Fruit fly (Drosophila melanogaster): ENCODE results near the gene Nrt.

Gene Nrt

DNA sequence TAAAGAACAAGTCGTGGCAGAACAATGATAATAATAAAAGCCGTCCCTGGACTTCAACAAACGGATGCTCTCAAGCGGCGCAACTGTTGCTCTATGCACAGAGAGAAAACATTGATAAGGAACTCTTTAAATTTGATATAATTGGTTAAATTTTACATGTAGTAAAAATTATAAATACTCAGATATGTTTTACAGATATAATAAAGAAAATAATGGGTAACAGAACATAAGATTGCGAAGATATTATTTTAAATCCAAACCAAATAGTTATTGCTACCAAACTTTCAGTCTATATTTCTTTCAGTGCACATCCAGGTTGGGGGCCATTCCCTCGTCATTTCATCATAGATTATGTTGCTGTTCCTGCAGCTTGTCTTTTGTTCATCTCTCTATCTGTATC lies 16.1 kb upstream of the Nrt start (continued):
- no peak for TF ChIP-seq otp (GFP tag; IDR thresholded peaks at IDR 0.05)
- no peak for TF ChIP-seq tup (GFP tag; optimal IDR thresholded peaks at IDR 0.05)
- no peak for TF ChIP-seq nerfin-2 (GFP tag; IDR thresholded peaks at IDR 0.05; ENCODE audit: partially characterized antibody)
- TF ChIP-seq zfh1 (GFP tag; IDR thresholded peaks at IDR 0.05): peak; percentile 50; the same call in 1 of the 3 replicates
- no peak for TF ChIP-seq CG15514 (GFP tag; optimal IDR thresholded peaks at IDR 0.05)
- peak; percentile 22 for TF ChIP-seq CG30403 (GFP tag; optimal IDR thresholded peaks at IDR 0.05)
- TF ChIP-seq zen (tag; optimal IDR thresholded peaks at IDR 0.05): peak; percentile 18
- TF ChIP-seq CG12236 (GFP tag; optimal IDR thresholded peaks at IDR 0.05): no peak
- TF ChIP-seq nmo (GFP tag; optimal IDR thresholded peaks at IDR 0.05): peak; percentile 66
- TF ChIP-seq CG12659 (GFP tag; optimal IDR thresholded peaks at IDR 0.05): no peak
- TF ChIP-seq Ets97D (GFP tag; optimal IDR thresholded peaks at IDR 0.05): no peak
- no peak for TF ChIP-seq CG12942 (GFP tag; optimal IDR thresholded peaks at IDR 0.05)
- no peak for TF ChIP-seq Deaf1 (tag; optimal IDR thresholded peaks at IDR 0.05)
- TF ChIP-seq nerfin-1 (tag; optimal IDR thresholded peaks at IDR 0.05): peak; percentile 44
- TF ChIP-seq br (optimal IDR thresholded peaks at IDR 0.05): no peak
- no peak for TF ChIP-seq gce (GFP tag; IDR thresholded peaks at IDR 0.05)
- TF ChIP-seq CG14965 (GFP tag; optimal IDR thresholded peaks at IDR 0.05; ENCODE audit: borderline replicate concordance): no peak
- peak; percentile 66 for TF ChIP-seq CG17829 (tag; optimal IDR thresholded peaks at IDR 0.05)
- TF ChIP-seq Jarid2 (GFP tag; optimal IDR thresholded peaks at IDR 0.05): no peak
- no peak for TF ChIP-seq gcm2 (GFP tag; optimal IDR thresholded peaks at IDR 0.05)
- no peak for TF ChIP-seq en (GFP tag; optimal IDR thresholded peaks at IDR 0.05)
- TF ChIP-seq tgo (GFP tag; IDR thresholded peaks at IDR 0.05): no peak
- TF ChIP-seq CG4360 (GFP tag; IDR thresholded peaks at IDR 0.05): no peak
- no peak for TF ChIP-seq pho (GFP tag; optimal IDR thresholded peaks at IDR 0.05)
- TF ChIP-seq CoRest (tag; optimal IDR thresholded peaks at IDR 0.05): peak; percentile 6
- peak; percentile 66 for TF ChIP-seq dmrt11E (tag; optimal IDR thresholded peaks at IDR 0.05)
- TF ChIP-seq gsb-n (tag; optimal IDR thresholded peaks at IDR 0.05): peak; percentile 44
- TF ChIP-seq CG10462 (GFP tag; optimal IDR thresholded peaks at IDR 0.05): no peak
- no peak for TF ChIP-seq ara (GFP tag; IDR thresholded peaks at IDR 0.05)
- no peak for TF ChIP-seq CHES-1-like (GFP tag; optimal IDR thresholded peaks at IDR 0.05)
- TF ChIP-seq psq (GFP tag; optimal IDR thresholded peaks at IDR 0.05): no peak
- peak; percentile 75 for TF ChIP-seq phol (tag; optimal IDR thresholded peaks at IDR 0.05)
- TF ChIP-seq nau (GFP tag; optimal IDR thresholded peaks at IDR 0.05): no peak
- no peak for TF ChIP-seq crol (GFP tag; IDR thresholded peaks at IDR 0.05)
- peak; percentile 59 for TF ChIP-seq D19A (tag; optimal IDR thresholded peaks at IDR 0.05)
- TF ChIP-seq CG1529 (GFP tag; optimal IDR thresholded peaks at IDR 0.05): no peak
- TF ChIP-seq CG10209 (GFP tag; optimal IDR thresholded peaks at IDR 0.05): no peak
- peak; percentile 3 for TF ChIP-seq CG8359 (GFP tag; optimal IDR thresholded peaks at IDR 0.05; ENCODE audit: borderline replicate concordance)
- TF ChIP-seq CG1792 (GFP tag; optimal IDR thresholded peaks at IDR 0.05): no peak
- no peak for TF ChIP-seq CG16863 (GFP tag; optimal IDR thresholded peaks at IDR 0.05)
- no peak for TF ChIP-seq sens-2 (GFP tag; IDR thresholded peaks at IDR 0.05)
- no peak for TF ChIP-seq fru (optimal IDR thresholded peaks at IDR 0.05)
- TF ChIP-seq CG7357 (GFP tag; IDR thresholded peaks at IDR 0.05): no peak
- TF ChIP-seq Bgb (GFP tag; IDR thresholded peaks at IDR 0.05; ENCODE audit: partially characterized antibody): no peak
- no peak for TF ChIP-seq CrebB (tag; optimal IDR thresholded peaks at IDR 0.05)
- TF ChIP-seq CG13775 (GFP tag; optimal IDR thresholded peaks at IDR 0.05): no peak
- TF ChIP-seq CG33557 (GFP tag; optimal IDR thresholded peaks at IDR 0.05): peak; percentile 61
- peak; percentile 55 for TF ChIP-seq CG7839 (tag; optimal IDR thresholded peaks at IDR 0.05)
- TF ChIP-seq CG15601 (tag; optimal IDR thresholded peaks at IDR 0.05): peak; percentile 33
- TF ChIP-seq trem (tag; optimal IDR thresholded peaks at IDR 0.05): peak; percentile 31
- TF ChIP-seq CG1024 (GFP tag; IDR thresholded peaks at IDR 0.05): no peak

Measured in whole organism, embryonic.